Fruit fly (Drosophila melanogaster): ENCODE data around the gene CG16753.

CG16753 gene

dm6 chr3L:3042150-3043049 is 12.5 kb upstream of the CG16753 start, which contains the start of gene Prx4 (continued):
- TF ChIP-seq acj6 (GFP tag; optimal IDR thresholded peaks at IDR 0.05) (peak; percentile 64), CG10631 (GFP tag; optimal IDR thresholded peaks at IDR 0.05) (peak; percentile 60), fd85E (GFP tag; optimal IDR thresholded peaks at IDR 0.05) (no peak), Hr39 (GFP tag; optimal IDR thresholded peaks at IDR 0.05) (peak; percentile 61), CG6854 (GFP tag; optimal IDR thresholded peaks at IDR 0.05) (no peak), CG4318 (GFP tag; optimal IDR thresholded peaks at IDR 0.05) (peak; percentile 5), fkh (GFP tag; optimal IDR thresholded peaks at IDR 0.05) (no peak), CG7368 (GFP tag; optimal IDR thresholded peaks at IDR 0.05) (peak; percentile 2), Gug (GFP tag; IDR thresholded peaks at IDR 0.05) (peak; percentile 59), dsx (GFP tag; optimal IDR thresholded peaks at IDR 0.05; ENCODE audit: poor library complexity, severe bottlenecking) (peak; percentile 23), Hr4 (GFP tag; optimal IDR thresholded peaks at IDR 0.05) (peak; percentile 70), Eip78C (GFP tag) (peak; percentile 70), CG8119 (GFP tag; IDR thresholded peaks at IDR 0.05) (peak; percentile 69; the same call in 2 of the 3 replicates), eg (GFP tag; IDR thresholded peaks at IDR 0.05) (peak; percentile 85), CG10669 (GFP tag; optimal IDR thresholded peaks at IDR 0.05) (peak; percentile 44), vri (GFP tag; optimal IDR thresholded peaks at IDR 0.05) (no peak), CG6808 (GFP tag; optimal IDR thresholded peaks at IDR 0.05) (peak; percentile 49), ss (GFP tag; optimal IDR thresholded peaks at IDR 0.05) (peak; percentile 0 to 61), svp (GFP tag) (peak; percentile 88), CG15336 (GFP tag; IDR thresholded peaks at IDR 0.05) (peak; percentile 77), CG34406 (GFP tag; optimal IDR thresholded peaks at IDR 0.05) (peak; percentile 65), pdm3 (GFP tag; optimal IDR thresholded peaks at IDR 0.05) (peak; percentile 53), topi (GFP tag; optimal IDR thresholded peaks at IDR 0.05) (peak; percentile 61), CG6276 (GFP tag; optimal IDR thresholded peaks at IDR 0.05) (peak; percentile 63), CG8632 (GFP tag; optimal IDR thresholded peaks at IDR 0.05) (peak; percentile 69), Smox (GFP tag; optimal IDR thresholded peaks at IDR 0.05) (peak; percentile 59), Sox14 (GFP tag; optimal IDR thresholded peaks at IDR 0.05) (peak; percentile 59), CG16779 (tag; optimal IDR thresholded peaks at IDR 0.05) (peak; percentile 50), Blimp-1 (GFP tag; optimal IDR thresholded peaks at IDR 0.05) (no peak), Lpt (GFP tag; optimal IDR thresholded peaks at IDR 0.05) (no peak), salr (GFP tag; optimal IDR thresholded peaks at IDR 0.05) (no peak), Ets96B (tag; optimal IDR thresholded peaks at IDR 0.05) (peak; percentile 58), dac (GFP tag; optimal IDR thresholded peaks at IDR 0.05) (no peak), esn (GFP tag; optimal IDR thresholded peaks at IDR 0.05) (peak; percentile 81), fd59A (GFP tag; optimal IDR thresholded peaks at IDR 0.05) (peak; percentile 39), CG3032 (tag; optimal IDR thresholded peaks at IDR 0.05) (peak; percentile 47), Ets21C (GFP tag; optimal IDR thresholded peaks at IDR 0.05) (peak; percentile 43), Sox15 (GFP tag; optimal IDR thresholded peaks at IDR 0.05) (peak; percentile 40), Sox102F (GFP tag; optimal IDR thresholded peaks at IDR 0.05) (peak; percentile 49), spab (GFP tag; optimal IDR thresholded peaks at IDR 0.05) (peak; percentile 45), Eip75B (GFP tag; optimal IDR thresholded peaks at IDR 0.05) (peak; percentile 71)

Measured in whole organism, prepupa.